Worm (Caenorhabditis elegans) whole organism, L1 larva: ENCODE data around the gene nlp-67.

Source experiments
- C04F5.9 ChIP-seq: sonication (generic microtip); optimal IDR thresholded peaks from 2 replicates; lab custom pipeline; 2016; ENCODE audit warnings: missing genetic modification characterization, missing compliant biosample characterization
- C34B4.2 ChIP-seq: sonication (generic microtip); optimal IDR thresholded peaks from 2 replicates; lab custom pipeline; 2017; ENCODE audit warnings: mild to moderate bottlenecking, missing genetic modification characterization, missing compliant biosample characterization
- aha-1 ChIP-seq: fragments of 150-350 bp; optimal IDR thresholded peaks from 2 replicates; lab custom pipeline; 2014; ENCODE audit warnings: missing biosample characterization, missing genetic modification characterization
- aly-2 ChIP-seq: fragments of 150-350 bp; optimal IDR thresholded peaks from 2 replicates; lab custom pipeline; 2014; ENCODE audit warnings: missing biosample characterization, missing genetic modification characterization
- ama-1 ChIP-seq: fragments of 150-350 bp; optimal IDR thresholded peaks from 2 replicates; lab custom pipeline; 2014
- blmp-1 ChIP-seq: fragments of 150-350 bp; optimal IDR thresholded peaks from 2 replicates; lab custom pipeline; 2014; ENCODE audit warnings: missing biosample characterization, missing genetic modification characterization
- ceh-8 ChIP-seq: fragments of 200-800 bp; sonication (Bioruptor generic); optimal IDR thresholded peaks from 2 replicates; lab custom pipeline; 2018; ENCODE audit warnings: mild to moderate bottlenecking, missing genetic modification characterization, moderate library complexity, missing compliant biosample characterization
- ceh-90 ChIP-seq: sonication (generic microtip); optimal IDR thresholded peaks from 2 replicates; lab custom pipeline; 2016; ENCODE audit warnings: missing genetic modification characterization, missing compliant biosample characterization
- ces-1 ChIP-seq: fragments of 150-350 bp; optimal IDR thresholded peaks from 2 replicates; lab custom pipeline; 2014; ENCODE audit warnings: missing biosample characterization, missing genetic modification reagents, missing genetic modification characterization
- dsc-1 ChIP-seq: sonication (generic microtip); optimal IDR thresholded peaks from 2 replicates; lab custom pipeline; 2016; ENCODE audit warnings: mild to moderate bottlenecking, missing genetic modification characterization, missing compliant biosample characterization
- efl-1 ChIP-seq, 4 experiments: fragments of 150-350 bp; optimal IDR thresholded peaks in 3 of 4; peaks in 1 of 4; 1 replicate in 1 of 4; 2 replicates in 3 of 4; lab custom pipeline; 2014; ENCODE audit warnings: missing biosample characterization in 2 of 4, missing genetic modification characterization in 2 of 4, missing genetic modification reagents in 2 of 4
- egl-27 ChIP-seq, 2 experiments: fragments of 150-350 bp in 1 of 2; sonication (generic microtip); optimal IDR thresholded peaks; 3 replicates each; lab custom pipeline; 2017 to 2018; ENCODE audit warnings: missing biosample characterization in 2 of 2, missing genetic modification characterization in 2 of 2, missing genetic modification reagents in 2 of 2
- elt-2 ChIP-seq: sonication (generic microtip); optimal IDR thresholded peaks from 2 replicates; lab custom pipeline; 2016; ENCODE audit warnings: missing genetic modification characterization, mild to moderate bottlenecking, inconsistent platforms, missing compliant biosample characterization, missing genetic modification reagents
- elt-3 ChIP-seq, 6 experiments: fragments of 150-350 bp in 1 of 6; sonication (generic microtip); optimal IDR thresholded peaks; 2 replicates each; lab custom pipeline; 2017 to 2018; ENCODE audit warnings: missing biosample characterization in 6 of 6, missing genetic modification characterization in 6 of 6, inconsistent platforms in 1 of 6
- fkh-8 ChIP-seq: sonication (generic microtip); optimal IDR thresholded peaks from 2 replicates; lab custom pipeline; 2016; ENCODE audit warnings: mild to moderate bottlenecking, missing genetic modification characterization, missing compliant biosample characterization
- grh-1 ChIP-seq: fragments of 200-800 bp; sonication (Bioruptor generic); IDR thresholded peaks from 2 replicates; pipeline ENCODE4 v1.3.6; 2022; ENCODE audit warnings: missing genetic modification reagents, missing genetic modification characterization, missing compliant biosample characterization
- irx-1 ChIP-seq: sonication (generic microtip); optimal IDR thresholded peaks from 2 replicates; lab custom pipeline; 2016; ENCODE audit warnings: missing genetic modification characterization, missing compliant biosample characterization
- isw-1 ChIP-seq: fragments of 200-800 bp; sonication (Bioruptor generic); IDR thresholded peaks from 2 replicates; pipeline ENCODE4 v1.3.6; 2022; ENCODE audit warnings: missing genetic modification characterization, missing compliant biosample characterization
- jun-1 ChIP-seq: fragments of 150-350 bp; optimal IDR thresholded peaks from 2 replicates; lab custom pipeline; 2014; ENCODE audit warnings: missing biosample characterization, missing genetic modification reagents, missing genetic modification characterization
- lin-13 ChIP-seq: fragments of 150-350 bp; optimal IDR thresholded peaks from 2 replicates; lab custom pipeline; 2014; ENCODE audit warnings: missing biosample characterization, missing genetic modification reagents, missing genetic modification characterization
- lin-14 ChIP-seq: fragments of 200-800 bp; sonication (Bioruptor generic); optimal IDR thresholded peaks from 2 replicates; lab custom pipeline; 2018; ENCODE audit warnings: mild to moderate bottlenecking, missing genetic modification characterization, moderate library complexity, missing compliant biosample characterization
- lin-15B ChIP-seq: fragments of 150-350 bp; sonication (generic microtip); optimal IDR thresholded peaks from 3 replicates; lab custom pipeline; 2014; ENCODE audit warnings: missing biosample characterization, missing genetic modification characterization
- lin-35 ChIP-seq, 2 experiments: fragments of 150-350 bp; optimal IDR thresholded peaks; 2 replicates each; lab custom pipeline; 2014; ENCODE audit warnings: missing biosample characterization in 2 of 2, missing genetic modification characterization in 2 of 2, missing genetic modification reagents in 2 of 2
- lin-39 ChIP-seq: fragments of 150-350 bp; optimal IDR thresholded peaks from 2 replicates; lab custom pipeline; 2014; ENCODE audit warnings: missing biosample characterization, missing genetic modification reagents, missing genetic modification characterization
- mdl-1 ChIP-seq, 2 experiments: fragments of 150-350 bp; optimal IDR thresholded peaks; 2 replicates each; lab custom pipeline; 2014 to 2017; ENCODE audit warnings: missing biosample characterization in 2 of 2, missing genetic modification characterization in 2 of 2, inconsistent platforms in 1 of 2
- nhr-12 ChIP-seq: sonication (generic microtip); optimal IDR thresholded peaks from 2 replicates; lab custom pipeline; 2017; ENCODE audit warnings: missing biosample characterization, missing genetic modification characterization
- nhr-19 ChIP-seq: fragments of 200-800 bp; sonication (Bioruptor generic); conservative IDR thresholded peaks from 2 replicates; pipeline ENCODE4 v1.3.6; 2022; ENCODE audit warnings: missing genetic modification characterization, missing compliant biosample characterization
- nhr-20 ChIP-seq: sonication (generic microtip); optimal IDR thresholded peaks from 2 replicates; lab custom pipeline; 2016; ENCODE audit warnings: mild to moderate bottlenecking, missing genetic modification characterization, missing compliant biosample characterization
- nhr-28 ChIP-seq: fragments of 150-350 bp; optimal IDR thresholded peaks from 2 replicates; lab custom pipeline; 2014; ENCODE audit warnings: missing biosample characterization, missing genetic modification characterization
- nhr-47 ChIP-seq: sonication (generic microtip); optimal IDR thresholded peaks from 2 replicates; lab custom pipeline; 2016; ENCODE audit warnings: mild to moderate bottlenecking, missing genetic modification characterization, moderate library complexity, missing compliant biosample characterization
- nhr-71 ChIP-seq: sonication (generic microtip); optimal IDR thresholded peaks from 2 replicates; lab custom pipeline; 2016; ENCODE audit warnings: mild to moderate bottlenecking, missing genetic modification characterization, moderate library complexity, missing compliant biosample characterization
- nhr-85 ChIP-seq: sonication (generic microtip); peaks from one replicate; lab custom pipeline; 2016; ENCODE audit warnings: missing genetic modification characterization, inconsistent platforms, missing compliant biosample characterization
- nhr-90 ChIP-seq: sonication (generic microtip); optimal IDR thresholded peaks from 2 replicates; lab custom pipeline; 2016; ENCODE audit warnings: mild to moderate bottlenecking, missing genetic modification characterization, missing compliant biosample characterization; ENCODE audit not compliant: poor library complexity
- pax-3 ChIP-seq: fragments of 200-800 bp; sonication (Bioruptor generic); optimal IDR thresholded peaks from 2 replicates; lab custom pipeline; 2018; ENCODE audit warnings: mild to moderate bottlenecking, missing genetic modification characterization, moderate library complexity, missing compliant biosample characterization
- pqm-1 ChIP-seq: sonication (generic microtip); optimal IDR thresholded peaks from 3 replicates; lab custom pipeline; 2017; ENCODE audit warnings: missing biosample characterization, missing genetic modification characterization
- snu-23 ChIP-seq: sonication (generic microtip); optimal IDR thresholded peaks from 2 replicates; lab custom pipeline; 2016; ENCODE audit warnings: missing genetic modification characterization, missing compliant biosample characterization
- sox-4 ChIP-seq: sonication (generic microtip); optimal IDR thresholded peaks from 2 replicates; lab custom pipeline; 2016; ENCODE audit warnings: missing genetic modification characterization, missing compliant biosample characterization
- sup-37 ChIP-seq: fragments of 200-800 bp; sonication (Bioruptor generic); optimal IDR thresholded peaks from 2 replicates; lab custom pipeline; 2018; ENCODE audit warnings: mild to moderate bottlenecking, missing genetic modification characterization, missing compliant biosample characterization
- unc-30 ChIP-seq: sonication (generic microtip); optimal IDR thresholded peaks from 2 replicates; lab custom pipeline; 2017; ENCODE audit warnings: missing biosample characterization, missing genetic modification characterization
- unc-86 ChIP-seq: sonication (generic microtip); optimal IDR thresholded peaks from 2 replicates; lab custom pipeline; 2016; ENCODE audit warnings: missing genetic modification characterization, missing compliant biosample characterization
- unc-98 ChIP-seq: fragments of 200-800 bp; sonication (Bioruptor generic); IDR thresholded peaks from 2 replicates; pipeline ENCODE4 v1.3.6; 2022; ENCODE audit warnings: missing genetic modification characterization, missing compliant biosample characterization
- vab-15 ChIP-seq: sonication (generic microtip); optimal IDR thresholded peaks from 2 replicates; lab custom pipeline; 2017; ENCODE audit warnings: missing genotype, mild to moderate bottlenecking, missing genetic modification characterization, missing compliant biosample characterization
- xbp-1 ChIP-seq: sonication (generic microtip); optimal IDR thresholded peaks from 2 replicates; lab custom pipeline; 2016; ENCODE audit warnings: missing genetic modification characterization, missing compliant biosample characterization
- zag-1 ChIP-seq: fragments of 150-350 bp; optimal IDR thresholded peaks from 2 replicates; lab custom pipeline; 2014; ENCODE audit warnings: missing biosample characterization, missing genetic modification characterization

The nlp-67 gene

ce11 chrX:16189227-16189906, 5.2 kb downstream of the nlp-67 start, which contains the start of gene slc-25A21:
Gene slc-25A21 (plus strand): TSS chrX:16189856.
- TF ChIP-seq lin-39: no peak
- TF ChIP-seq lin-14 (GFP tag; lab: Kevin White, UChicago): peak; percentile 53
- TF ChIP-seq blmp-1 (tag; lab: Kevin White, UChicago): peak; percentile 26
- no peak for TF ChIP-seq nhr-12 (tag; lab: Kevin White, UChicago)
- peak; percentile 63 for TF ChIP-seq nhr-85 (tag; lab: Kevin White, UChicago)
- no peak for TF ChIP-seq irx-1 (tag; lab: Kevin White, UChicago)
- TF ChIP-seq ama-1 (lab: Kevin White, UChicago): no peak
- TF ChIP-seq unc-86 (tag; lab: Kevin White, UChicago): no peak
- TF ChIP-seq snu-23 (GFP tag; lab: Kevin White, UChicago): no peak
- TF ChIP-seq sox-4: no peak
- no peak for TF ChIP-seq isw-1
- no peak for TF ChIP-seq pqm-1
- TF ChIP-seq nhr-90: no peak
- no peak for TF ChIP-seq egl-27 (tag; optimal IDR thresholded peaks at IDR 0.05; lab: Kevin White, UChicago)
- no peak for TF ChIP-seq aly-2 (tag; lab: Kevin White, UChicago)
- no peak for TF ChIP-seq sup-37
- TF ChIP-seq dsc-1 (tag; lab: Kevin White, UChicago): no peak
- no peak for TF ChIP-seq unc-98 (GFP tag; lab: Robert Waterston, UW)
- no peak for TF ChIP-seq nhr-19 (GFP tag; lab: Robert Waterston, UW)

DNA sequence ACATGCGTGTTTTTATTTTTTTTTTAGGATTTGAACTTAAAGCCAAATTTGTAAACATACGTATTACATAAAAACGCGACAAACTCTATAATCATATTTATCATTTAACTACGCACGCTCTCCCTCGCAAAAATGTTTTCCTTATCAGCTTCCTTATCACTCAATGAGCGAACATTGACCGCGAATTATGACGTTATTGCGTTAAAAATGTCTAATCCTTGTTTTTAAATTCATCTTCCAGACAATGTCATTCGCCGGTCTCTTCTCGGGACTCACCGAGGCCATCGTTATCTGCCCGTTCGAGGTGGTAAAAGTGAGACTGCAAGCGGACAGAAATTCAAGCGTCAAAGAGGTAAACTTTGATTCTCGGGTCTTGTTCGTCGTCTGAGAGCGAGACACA, 8.4 kb downstream of the nlp-67 start:
- TF ChIP-seq ceh-8 (GFP tag; lab: Kevin White, UChicago) (no peak), grh-1 (GFP tag; lab: Robert Waterston, UW) (no peak), snu-23 (GFP tag; lab: Kevin White, UChicago) (peak; percentile 19), elt-3 (tag; optimal IDR thresholded peaks at IDR 0.05; lab: Kevin White, UChicago) (peak; percentile 89 to 98 (median 94)), ceh-90 (tag; lab: Kevin White, UChicago) (no peak), nhr-71 (peak; percentile 73), unc-30 (tag; lab: Kevin White, UChicago) (no peak), nhr-28 (tag; lab: Kevin White, UChicago) (no peak), nhr-19 (GFP tag; lab: Robert Waterston, UW) (peak; percentile 78), ces-1 (no peak), lin-35 (GFP tag; optimal IDR thresholded peaks at IDR 0.05; lab: Kevin White, UChicago) (peak in 1 of 2 experiments; percentile 65), nhr-85 (tag; lab: Kevin White, UChicago) (peak; percentile 76), lin-13 (GFP tag; lab: Kevin White, UChicago) (no peak), ama-1 (lab: Kevin White, UChicago) (no peak), pax-3 (tag; lab: Kevin White, UChicago) (no peak), pqm-1 (no peak), nhr-90 (peak; percentile 60), C34B4.2 (tag; lab: Kevin White, UChicago) (no peak), lin-14 (GFP tag; lab: Kevin White, UChicago) (peak; percentile 52), dsc-1 (tag; lab: Kevin White, UChicago) (no peak), jun-1 (tag; lab: Kevin White, UChicago) (peak; percentile 14), mdl-1 (tag; optimal IDR thresholded peaks at IDR 0.05; lab: Kevin White, UChicago) (peak in 1 of 2 experiments; percentile 18), nhr-47 (tag; lab: Kevin White, UChicago) (peak; percentile 15), efl-1 (optimal IDR thresholded peaks at IDR 0.05; lab: Kevin White, UChicago) (no peak), efl-1 (GFP tag; optimal IDR thresholded peaks at IDR 0.05 in 1 of 2; lab: Kevin White, UChicago) (peak in 1 of 2 experiments; percentile 3), blmp-1 (tag; lab: Kevin White, UChicago) (peak; percentile 22), aha-1 (tag; lab: Kevin White, UChicago) (no peak), elt-2 (peak; percentile 99), zag-1 (tag; lab: Kevin White, UChicago) (no peak), xbp-1 (tag; lab: Kevin White, UChicago) (no peak), fkh-8 (tag; lab: Kevin White, UChicago) (no peak), vab-15 (tag; lab: Kevin White, UChicago) (no peak), nhr-20 (peak; percentile 66), C04F5.9 (tag; lab: Kevin White, UChicago) (no peak), lin-15B (no peak), isw-1 (no peak)
